Worm (Caenorhabditis elegans): Measurements from ENCODE around the gene kvs-3.

DNA sequence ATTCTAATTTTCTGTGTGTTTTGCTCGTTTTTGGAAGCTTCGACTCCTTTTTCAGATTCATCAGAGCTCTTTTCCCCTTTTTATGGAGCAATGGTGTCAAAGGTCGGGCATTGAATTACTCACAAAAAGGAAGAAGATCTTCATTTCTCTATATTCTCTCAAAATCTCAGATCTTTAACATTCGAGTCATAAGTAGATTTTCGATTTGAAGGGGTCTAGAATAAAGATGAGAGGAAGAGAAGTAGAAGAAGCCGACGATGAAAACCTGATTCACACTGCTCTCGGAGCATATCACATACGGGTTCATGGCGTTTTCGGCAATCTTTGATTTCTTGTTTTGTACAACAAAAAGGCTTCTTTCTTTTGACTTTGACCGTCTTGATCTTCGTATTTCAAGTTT lies 5.7 kb upstream of the kvs-3 start:
- TF ChIP-seq jun-1 (tag; optimal IDR thresholded peaks at IDR 0.05): no peak
- no peak for TF ChIP-seq Y116A8C.19 (tag; optimal IDR thresholded peaks at IDR 0.05; ENCODE audit: borderline replicate concordance)
- no peak for TF ChIP-seq ces-1 (GFP tag; optimal IDR thresholded peaks at IDR 0.05)
- TF ChIP-seq unc-62 (GFP tag; optimal IDR thresholded peaks at IDR 0.05): no peak
- no peak for TF ChIP-seq sox-4 (tag; optimal IDR thresholded peaks at IDR 0.05)
- TF ChIP-seq elt-3 (tag; optimal IDR thresholded peaks at IDR 0.05): no peak
- no peak for TF ChIP-seq vab-15 (tag; optimal IDR thresholded peaks at IDR 0.05)
- TF ChIP-seq lin-14 (GFP tag; optimal IDR thresholded peaks at IDR 0.05): peak; percentile 24
- no peak for TF ChIP-seq nhr-90 (tag; optimal IDR thresholded peaks at IDR 0.05; ENCODE audit: poor library complexity)
- TF ChIP-seq nhr-47 (tag; optimal IDR thresholded peaks at IDR 0.05): no peak

All from whole organism, L1 larva.